Worm (Caenorhabditis elegans) whole organism, L4 larva: ENCODE measurements around the gene B0024.11.

Experiments
- F37D6.2 ChIP-seq: sonication (generic microtip); optimal IDR thresholded peaks from 2 replicates; lab custom pipeline; 2016; ENCODE audit warnings: mild to moderate bottlenecking, missing genetic modification characterization, missing compliant biosample characterization
- F44E2.7 ChIP-seq: fragments of 200-800 bp; sonication (Bioruptor generic); IDR thresholded peaks from 2 replicates; pipeline ENCODE4 v2.1.2; 2022; ENCODE audit warnings: missing genetic modification characterization, missing compliant biosample characterization
- F49E8.2 ChIP-seq: sonication (generic microtip); optimal IDR thresholded peaks from 2 replicates; lab custom pipeline; 2016; ENCODE audit warnings: missing compliant biosample characterization, mild to moderate bottlenecking, missing genetic modification characterization, borderline replicate concordance
- Y75B8A.6 ChIP-seq: fragments of 200-800 bp; sonication (Bioruptor generic); IDR thresholded peaks from 2 replicates; pipeline ENCODE4 v1.3.6; 2022; ENCODE audit warnings: missing genetic modification reagents, missing genetic modification characterization, missing compliant biosample characterization
- aha-1 ChIP-seq: fragments of 150-350 bp; peaks from one replicate; lab custom pipeline; 2014; ENCODE audit warnings: missing biosample characterization, missing genetic modification characterization
- ceh-20 ChIP-seq: fragments of 200-800 bp; sonication (Bioruptor generic); IDR thresholded peaks from 2 replicates; pipeline ENCODE4 v1.3.6; 2022; ENCODE audit warnings: missing genetic modification reagents, missing genetic modification characterization, missing compliant biosample characterization
- ceh-62 ChIP-seq: sonication (generic microtip); optimal IDR thresholded peaks from 2 replicates; lab custom pipeline; 2017; ENCODE audit warnings: missing biosample characterization, missing genetic modification characterization
- daf-12 ChIP-seq: fragments of 150-350 bp; optimal IDR thresholded peaks from 2 replicates; lab custom pipeline; 2014; ENCODE audit warnings: missing biosample characterization, missing genetic modification reagents, missing genetic modification characterization
- daf-19 ChIP-seq: fragments of 200-800 bp; sonication (Bioruptor generic); conservative IDR thresholded peaks from 2 replicates; pipeline ENCODE4 v1.3.6; 2022; ENCODE audit warnings: missing genetic modification characterization, missing compliant biosample characterization
- daf-8 ChIP-seq: fragments of 200-800 bp; sonication (Bioruptor generic); IDR thresholded peaks from 2 replicates; pipeline ENCODE4 v1.3.6; 2022; ENCODE audit warnings: missing genetic modification characterization, missing compliant biosample characterization
- dmd-6 ChIP-seq: fragments of 200-800 bp; sonication (Bioruptor generic); IDR thresholded peaks from 2 replicates; pipeline ENCODE4 v1.3.6; 2022; ENCODE audit warnings: missing genetic modification reagents, missing genetic modification characterization, missing compliant biosample characterization
- dpl-1 ChIP-seq: fragments of 150-350 bp; optimal IDR thresholded peaks from 2 replicates; lab custom pipeline; 2014; ENCODE audit warnings: missing biosample characterization, missing genetic modification reagents, missing genetic modification characterization
- duxl-1 ChIP-seq: sonication (generic microtip); optimal IDR thresholded peaks from 2 replicates; lab custom pipeline; 2016; ENCODE audit warnings: mild to moderate bottlenecking, missing genetic modification characterization, moderate library complexity, missing compliant biosample characterization; ENCODE audit not compliant: poor library complexity
- dve-1 ChIP-seq: sonication (generic microtip); optimal IDR thresholded peaks from 2 replicates; lab custom pipeline; 2017; ENCODE audit warnings: antibody characterized with exemption, mild to moderate bottlenecking, missing genetic modification characterization, missing compliant biosample characterization; ENCODE audit not compliant: insufficient read depth
- gei-8 ChIP-seq: fragments of 200-800 bp; sonication (Bioruptor generic); optimal IDR thresholded peaks from 2 replicates; lab custom pipeline; 2018; ENCODE audit warnings: mild to moderate bottlenecking, missing genetic modification characterization, missing compliant biosample characterization
- hif-1 ChIP-seq, 2 experiments: sonication (generic microtip); optimal IDR thresholded peaks; 2 replicates each; lab custom pipeline; 2016 to 2017; ENCODE audit warnings: missing compliant biosample characterization in 2 of 2, missing genetic modification characterization in 2 of 2, missing genetic modification reagents in 2 of 2, missing genotype in 2 of 2, mild to moderate bottlenecking in 1 of 2
- hlh-11 ChIP-seq: fragments of 200-800 bp; sonication (Bioruptor generic); optimal IDR thresholded peaks from 2 replicates; lab custom pipeline; 2018; ENCODE audit warnings: mild to moderate bottlenecking, missing genetic modification characterization, missing compliant biosample characterization
- hlh-30 ChIP-seq: sonication (generic microtip); optimal IDR thresholded peaks from 2 replicates; lab custom pipeline; 2017; ENCODE audit warnings: antibody characterized with exemption, mild to moderate bottlenecking, missing genetic modification characterization, missing compliant biosample characterization; ENCODE audit not compliant: insufficient read depth
- hmg-1.1 ChIP-seq: fragments of 200-800 bp; sonication (Bioruptor generic); IDR thresholded peaks from 2 replicates; pipeline ENCODE4 v1.3.6; 2022; ENCODE audit warnings: missing genetic modification reagents, missing genetic modification characterization, missing compliant biosample characterization
- jun-1 ChIP-seq: fragments of 150-350 bp; optimal IDR thresholded peaks from 2 replicates; lab custom pipeline; 2014; ENCODE audit warnings: missing biosample characterization, missing genetic modification reagents, missing genetic modification characterization
- lin-13 ChIP-seq: fragments of 150-350 bp; optimal IDR thresholded peaks from 2 replicates; lab custom pipeline; 2014; ENCODE audit warnings: missing biosample characterization, missing genetic modification reagents, missing genetic modification characterization
- lin-15B ChIP-seq: fragments of 150-350 bp; sonication (generic microtip); optimal IDR thresholded peaks from 3 replicates; lab custom pipeline; 2014; ENCODE audit warnings: missing biosample characterization, missing genetic modification characterization
- lin-29 ChIP-seq: fragments of 200-800 bp; sonication (Bioruptor generic); IDR thresholded peaks from 2 replicates; pipeline ENCODE4 v1.3.6; 2022; ENCODE audit warnings: missing genetic modification reagents, missing genetic modification characterization, missing compliant biosample characterization
- madf-5 ChIP-seq, 2 experiments: fragments of 200-800 bp; sonication (Bioruptor generic); IDR thresholded peaks; 2 replicates each; pipeline ENCODE4 v1.3.6; 2022; ENCODE audit warnings: missing compliant biosample characterization in 2 of 2, missing genetic modification characterization in 2 of 2
- mxl-2 ChIP-seq: fragments of 200-800 bp; sonication (Bioruptor generic); conservative IDR thresholded peaks from 2 replicates; pipeline ENCODE4 v1.3.6; 2022; ENCODE audit warnings: missing genetic modification reagents, missing genetic modification characterization, missing compliant biosample characterization
- mxl-3 ChIP-seq: fragments of 200-800 bp; sonication (Bioruptor generic); optimal IDR thresholded peaks from 2 replicates; lab custom pipeline; 2018; ENCODE audit warnings: mild to moderate bottlenecking, missing genetic modification characterization, missing compliant biosample characterization
- nhr-102 ChIP-seq: sonication (generic microtip); optimal IDR thresholded peaks from 2 replicates; lab custom pipeline; 2016; ENCODE audit warnings: mild to moderate bottlenecking, missing genetic modification characterization, moderate library complexity, missing compliant biosample characterization
- nhr-11 ChIP-seq: fragments of 150-350 bp; optimal IDR thresholded peaks from 2 replicates; lab custom pipeline; 2014; ENCODE audit warnings: missing biosample characterization, missing genetic modification characterization
- nhr-111 ChIP-seq: fragments of 200-800 bp; sonication (Bioruptor generic); optimal IDR thresholded peaks from 2 replicates; lab custom pipeline; 2018; ENCODE audit warnings: mild to moderate bottlenecking, missing genetic modification characterization, missing compliant biosample characterization
- nhr-28 ChIP-seq: fragments of 150-350 bp; optimal IDR thresholded peaks from 2 replicates; lab custom pipeline; 2014; ENCODE audit warnings: missing biosample characterization, missing genetic modification characterization
- nhr-48 ChIP-seq: sonication (generic microtip); optimal IDR thresholded peaks from 2 replicates; lab custom pipeline; 2016; ENCODE audit warnings: mild to moderate bottlenecking, missing genetic modification characterization, missing compliant biosample characterization
- pha-4 ChIP-seq, 2 experiments: fragments of 150-350 bp in 1 of 2; fragments of 200-800 bp in 1 of 2; sonication (Bioruptor generic) in 1 of 2; IDR thresholded peaks in 1 of 2; optimal IDR thresholded peaks in 1 of 2; 2 replicates each; pipeline versions ENCODE4 v1.3.6 to Lab custom; 2014 to 2022; ENCODE audit warnings: missing genetic modification characterization in 2 of 2, missing genetic modification reagents in 2 of 2, missing biosample characterization in 1 of 2, missing compliant biosample characterization in 1 of 2
- php-3 ChIP-seq: fragments of 200-800 bp; sonication (Bioruptor generic); IDR thresholded peaks from 2 replicates; pipeline ENCODE4 v1.3.6; 2022; ENCODE audit warnings: missing genetic modification reagents, missing genetic modification characterization, missing compliant biosample characterization
- pqm-1 ChIP-seq: sonication (generic microtip); optimal IDR thresholded peaks from 2 replicates; lab custom pipeline; 2017; ENCODE audit warnings: missing biosample characterization, missing genetic modification characterization
- sdz-12 ChIP-seq: fragments of 200-800 bp; sonication (Bioruptor generic); optimal IDR thresholded peaks from 2 replicates; lab custom pipeline; 2018; ENCODE audit warnings: mild to moderate bottlenecking, missing genetic modification characterization, missing compliant biosample characterization
- snpc-4 ChIP-seq: fragments of 150-350 bp; optimal IDR thresholded peaks from 2 replicates; lab custom pipeline; 2014; ENCODE audit warnings: missing biosample characterization, missing genetic modification characterization
- tra-1 ChIP-seq: fragments of 200-800 bp; sonication (Bioruptor generic); IDR thresholded peaks from 2 replicates; pipeline ENCODE4 v1.3.6; 2022; ENCODE audit warnings: missing genetic modification reagents, missing genetic modification characterization, missing compliant biosample characterization
- unc-62 ChIP-seq, 3 experiments: fragments of 150-350 bp in 1 of 3; sonication (generic microtip); optimal IDR thresholded peaks in 2 of 3; peaks in 1 of 3; 1 replicate in 1 of 3; 2 replicates in 2 of 3; lab custom pipeline; 2014 to 2017; ENCODE audit warnings: missing biosample characterization in 3 of 3, missing genetic modification characterization in 3 of 3, missing genetic modification reagents in 3 of 3, missing genotype in 1 of 3
- ztf-11 ChIP-seq: fragments of 150-350 bp; optimal IDR thresholded peaks from 2 replicates; lab custom pipeline; 2014; ENCODE audit warnings: missing biosample characterization, missing genetic modification characterization
- ztf-7 ChIP-seq: fragments of 150-350 bp; optimal IDR thresholded peaks from 2 replicates; lab custom pipeline; 2014; ENCODE audit warnings: missing biosample characterization, missing genetic modification characterization

The B0024.11 gene

DNA sequence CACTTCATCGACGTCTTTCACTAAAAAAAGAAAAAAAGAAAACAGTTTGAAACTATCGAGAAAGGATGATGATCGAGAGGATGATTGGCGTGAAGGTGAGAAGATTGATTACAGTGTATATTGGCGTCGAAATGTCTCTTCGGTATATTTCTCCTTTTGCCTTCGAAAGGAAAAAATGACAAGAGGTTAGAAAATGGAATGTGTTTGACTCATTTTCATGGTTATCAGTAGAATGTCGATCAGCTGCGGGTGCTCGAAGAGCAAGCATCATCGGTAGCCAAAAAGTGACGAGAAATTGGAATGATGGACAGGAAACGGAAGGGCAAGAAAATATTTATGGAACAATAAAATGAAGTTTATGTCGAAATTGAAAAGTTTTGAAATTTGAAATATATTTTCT, 14.5 kb upstream of the B0024.11 start:
- TF ChIP-seq ceh-20 (GFP tag; lab: Robert Waterston, UW), result 0 out of 2 replicates have a peak, but pooled peaks have one; percentile 21
- TF ChIP-seq tra-1 (GFP tag; lab: Robert Waterston, UW), result peak; percentile 58; the same call in 1 of the 2 replicates
- TF ChIP-seq dve-1 (tag; lab: Kevin White, UChicago), result peak; percentile 43
- peak; percentile 47 for TF ChIP-seq nhr-28 (tag; lab: Kevin White, UChicago)
- no peak for TF ChIP-seq dpl-1 (GFP tag; lab: Kevin White, UChicago)
- peak; percentile 63 for TF ChIP-seq hlh-11 (tag; lab: Kevin White, UChicago)
- TF ChIP-seq sdz-12 (GFP tag; lab: Kevin White, UChicago), result no peak
- peak; percentile 20 for TF ChIP-seq pqm-1
- TF ChIP-seq dmd-6 (GFP tag; lab: Robert Waterston, UW), result peak; percentile 98
- TF ChIP-seq daf-19 (GFP tag; lab: Robert Waterston, UW), result no peak
- no peak for TF ChIP-seq F44E2.7 (GFP tag; lab: Robert Waterston, UW)
- TF ChIP-seq nhr-48, result peak; percentile 74

DNA sequence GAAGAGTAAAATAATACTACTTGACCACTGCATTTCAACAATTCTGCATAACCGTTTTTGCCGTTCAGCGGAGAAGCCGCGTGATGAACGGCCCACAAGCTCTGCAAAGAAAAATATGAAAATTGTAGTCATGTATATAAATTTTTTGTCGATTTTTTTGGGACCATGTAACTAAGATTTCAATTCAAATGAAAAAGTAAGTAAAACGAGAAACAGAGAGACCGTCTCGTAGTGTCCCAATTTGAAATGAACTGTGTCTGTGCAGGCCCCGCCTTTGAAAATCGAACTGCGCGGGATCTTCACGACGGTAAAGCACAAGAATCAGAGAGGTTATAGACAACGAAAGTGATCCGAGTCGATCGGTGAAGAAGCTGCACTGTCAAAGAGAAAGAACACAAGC, 12.7 kb upstream of the B0024.11 start, which contains the start of gene crm-1:
crm-1 (minus strand) TSS at position 101 of the 400 bp plus-strand sequence.
- TF ChIP-seq F44E2.7 (GFP tag; lab: Robert Waterston, UW), result no peak
- TF ChIP-seq aha-1 (tag; lab: Kevin White, UChicago), result peak; percentile 19

DNA sequence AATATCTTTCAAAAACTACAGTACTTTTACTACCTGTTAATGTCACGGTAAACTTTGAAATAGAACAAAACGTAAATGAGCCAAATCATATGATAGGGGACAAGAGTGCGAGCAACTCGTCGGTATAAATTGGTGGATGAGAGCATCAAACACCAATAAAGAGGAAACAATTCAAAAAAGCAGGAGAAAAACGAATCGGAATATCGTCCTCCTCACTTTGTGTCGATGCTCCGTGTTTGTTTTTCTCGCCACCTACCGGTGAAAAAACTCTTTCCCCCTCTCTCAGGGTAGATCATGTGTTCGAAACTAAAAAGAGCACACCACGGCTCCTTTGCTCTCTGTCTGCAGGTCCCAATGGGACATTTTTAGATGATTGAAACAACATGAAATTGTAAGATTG, 8.7 kb upstream of the B0024.11 start:
- TF ChIP-seq nhr-28 (tag; lab: Kevin White, UChicago) (no peak), daf-8 (GFP tag; lab: Robert Waterston, UW) (no peak), ceh-62 (tag; lab: Kevin White, UChicago) (no peak), ceh-20 (GFP tag; lab: Robert Waterston, UW) (0 out of 2 replicates have a peak, but pooled peaks have one; percentile 34), hlh-30 (tag; lab: Kevin White, UChicago) (no peak), jun-1 (tag; lab: Kevin White, UChicago) (no peak), F44E2.7 (GFP tag; lab: Robert Waterston, UW) (no peak), lin-13 (no peak), F49E8.2 (tag; lab: Kevin White, UChicago) (no peak), daf-12 (no peak), pha-4 (GFP tag; IDR thresholded peaks at IDR 0.05; lab: Robert Waterston, UW) (no peak), pha-4 (tag; optimal IDR thresholded peaks at IDR 0.05; lab: Kevin White, UChicago) (peak; percentile 63)

DNA sequence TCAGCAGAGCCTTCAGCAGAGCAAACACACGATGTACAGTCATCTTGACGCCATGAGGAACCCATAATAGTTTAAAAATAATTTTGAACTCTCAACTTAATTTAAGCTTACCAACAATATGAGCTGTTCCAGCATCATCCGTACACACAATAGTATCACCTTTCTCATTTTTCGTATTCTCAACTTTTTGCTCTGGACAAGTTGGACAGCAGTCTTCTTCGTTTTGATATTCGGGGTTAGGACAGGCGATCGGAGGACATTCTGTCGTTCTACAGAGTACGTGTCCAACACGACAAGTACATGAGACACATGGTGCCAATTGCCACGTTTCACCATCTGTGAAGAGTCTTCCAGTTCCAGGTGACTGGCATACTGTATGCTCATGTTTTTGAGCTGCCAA, 4.2 kb upstream of the B0024.11 start:
- TF ChIP-seq Y75B8A.6 (GFP tag; lab: Robert Waterston, UW), result no peak
- no peak for TF ChIP-seq lin-29
- no peak for TF ChIP-seq gei-8 (GFP tag; lab: Kevin White, UChicago)
- TF ChIP-seq unc-62 (GFP tag; optimal IDR thresholded peaks at IDR 0.05 in 1 of 2; lab: Kevin White, UChicago), result peak in 1 of 2 experiments; percentile 97
- TF ChIP-seq unc-62 (tag; optimal IDR thresholded peaks at IDR 0.05; lab: Kevin White, UChicago), result no peak
- no peak for TF ChIP-seq lin-15B (tag; lab: Kevin White, UChicago)
- TF ChIP-seq F37D6.2, result no peak
- TF ChIP-seq ceh-20 (GFP tag; lab: Robert Waterston, UW), result no peak

DNA sequence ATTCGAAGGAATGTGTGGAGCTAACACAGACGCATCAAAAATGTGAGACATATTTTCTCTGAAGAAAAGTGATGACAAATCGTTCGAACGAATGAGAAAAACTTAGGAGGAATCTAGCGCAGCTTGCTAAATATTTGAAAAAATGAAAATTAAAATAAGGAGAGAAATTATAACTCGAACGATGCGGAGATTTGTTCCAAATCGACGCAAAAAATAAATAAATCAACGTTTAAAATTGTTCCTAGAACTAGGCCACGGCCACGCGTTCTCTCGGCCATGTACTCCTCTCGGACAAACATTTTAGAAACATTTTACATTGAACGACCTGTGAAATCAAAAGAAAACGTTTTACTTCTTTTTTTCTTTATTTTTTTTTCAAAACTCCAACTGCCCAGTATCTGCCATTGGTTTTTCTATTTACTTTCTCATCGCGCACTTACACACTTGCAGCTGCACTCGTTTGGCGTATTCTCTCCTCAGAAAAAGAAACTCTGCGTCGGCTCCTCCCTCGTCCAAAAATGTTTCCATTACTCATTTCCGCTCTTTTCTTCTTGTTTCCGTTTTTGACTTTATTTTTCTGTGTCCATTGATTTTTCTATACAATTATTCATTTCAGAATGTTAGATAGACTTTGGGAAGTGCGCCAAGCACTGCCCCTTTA, 897 bp upstream of the B0024.11 start, which contains the start of the genes gna-1 and B0024.13:
gna-1 (minus strand) TSS at position 51 of the 661 bp plus-strand sequence.
B0024.13 (plus strand) TSS at position 611 of the 661 bp plus-strand sequence.
- no peak for TF ChIP-seq nhr-11
- no peak for TF ChIP-seq nhr-102 (tag; lab: Kevin White, UChicago)
- no peak for TF ChIP-seq ztf-11 (tag; lab: Kevin White, UChicago)
- TF ChIP-seq sdz-12 (GFP tag; lab: Kevin White, UChicago), result no peak
- no peak for TF ChIP-seq madf-5 (GFP tag; IDR thresholded peaks at IDR 0.05; lab: Robert Waterston, UW)
- no peak for TF ChIP-seq snpc-4 (tag; lab: Kevin White, UChicago)
- no peak for TF ChIP-seq php-3 (GFP tag; lab: Robert Waterston, UW)
- TF ChIP-seq hif-1 (tag; optimal IDR thresholded peaks at IDR 0.05; lab: Kevin White, UChicago), result peak in 1 of 2 experiments; percentile 83
- TF ChIP-seq daf-19 (GFP tag; lab: Robert Waterston, UW), result no peak
- no peak for TF ChIP-seq nhr-111 (GFP tag; lab: Kevin White, UChicago)
- no peak for TF ChIP-seq mxl-3 (GFP tag; lab: Kevin White, UChicago)
- TF ChIP-seq lin-13, result no peak
- TF ChIP-seq ztf-7 (tag; lab: Kevin White, UChicago), result no peak
- no peak for TF ChIP-seq jun-1 (tag; lab: Kevin White, UChicago)
- TF ChIP-seq duxl-1 (tag; lab: Kevin White, UChicago), result peak; percentile 35
- no peak for TF ChIP-seq mxl-2 (GFP tag; lab: Robert Waterston, UW)
- TF ChIP-seq daf-8 (GFP tag; lab: Robert Waterston, UW), result no peak
- TF ChIP-seq hmg-1.1 (GFP tag; lab: Robert Waterston, UW), result no peak
